Fruit fly (Drosophila melanogaster) whole organism, prepupa: Measurements from ENCODE around the gene mad2.

ENCODE experiments used
- Blimp-1 ChIP-seq: fragments of 200-800 bp; sonication (Bioruptor generic); optimal IDR thresholded peaks from 3 replicates; lab custom pipeline; 2017; ENCODE audit warnings: missing biosample characterization, missing genetic modification characterization, mild to moderate bottlenecking, moderate library complexity, missing genetic modification reagents
- CG6276 ChIP-seq: fragments of 200-800 bp; sonication (Bioruptor generic); optimal IDR thresholded peaks from 2 replicates; lab custom pipeline; 2017; ENCODE audit warnings: missing biosample characterization, mild to moderate bottlenecking, missing genetic modification characterization
- CG6854 ChIP-seq: fragments of 200-800 bp; sonication (Bioruptor generic); optimal IDR thresholded peaks from 2 replicates; lab custom pipeline; 2017; ENCODE audit warnings: missing biosample characterization, mild to moderate bottlenecking, missing genetic modification characterization
- CG9139 ChIP-seq: fragments of 200-800 bp; sonication (Bioruptor generic); optimal IDR thresholded peaks from 3 replicates; lab custom pipeline; 2017; ENCODE audit warnings: missing biosample characterization, mild to moderate bottlenecking, missing genetic modification characterization
- Gug ChIP-seq: fragments of 200-800 bp; sonication (Bioruptor generic); IDR thresholded peaks from 2 replicates; pipeline ENCODE4 v1.3.6; 2022; ENCODE audit warnings: missing biosample characterization, missing genetic modification characterization
- Sox14 ChIP-seq: fragments of 200-800 bp; sonication (Bioruptor generic); optimal IDR thresholded peaks from 3 replicates; lab custom pipeline; 2016; ENCODE audit warnings: missing biosample characterization, missing genetic modification characterization
- achi ChIP-seq: fragments of 200-800 bp; sonication (Bioruptor generic); optimal IDR thresholded peaks from 3 replicates; lab custom pipeline; 2016; ENCODE audit warnings: missing biosample characterization, missing genetic modification characterization
- dac ChIP-seq: fragments of 200-800 bp; sonication (Bioruptor generic); optimal IDR thresholded peaks from 2 replicates; lab custom pipeline; 2017; ENCODE audit warnings: missing biosample characterization, mild to moderate bottlenecking, missing genetic modification characterization
- eg ChIP-seq: fragments of 200-800 bp; sonication (Bioruptor generic); IDR thresholded peaks from 3 replicates; pipeline ENCODE4 v1.3.6; 2022; ENCODE audit warnings: missing biosample characterization, missing genetic modification characterization
- esn ChIP-seq: fragments of 200-800 bp; sonication (Bioruptor generic); optimal IDR thresholded peaks from 2 replicates; lab custom pipeline; 2016; ENCODE audit warnings: missing biosample characterization, mild to moderate bottlenecking, missing genetic modification characterization, moderate library complexity
- net ChIP-seq: fragments of 200-800 bp; sonication (Bioruptor generic); optimal IDR thresholded peaks from 3 replicates; lab custom pipeline; 2016; ENCODE audit warnings: missing biosample characterization, missing genetic modification characterization
- ss ChIP-seq, 2 experiments: fragments of 200-800 bp; sonication (Bioruptor generic); optimal IDR thresholded peaks; 2 replicates in 1 of 2; 3 replicates in 1 of 2; lab custom pipeline; 2017 to 2018; ENCODE audit warnings: mild to moderate bottlenecking in 2 of 2, missing biosample characterization in 2 of 2, missing genetic modification characterization in 2 of 2, moderate library complexity in 1 of 2
- topi ChIP-seq: fragments of 200-800 bp; sonication (Bioruptor generic); optimal IDR thresholded peaks from 3 replicates; lab custom pipeline; 2016; ENCODE audit warnings: missing biosample characterization, missing genetic modification characterization
- vri ChIP-seq: fragments of 200-800 bp; sonication (Bioruptor generic); optimal IDR thresholded peaks from 3 replicates; lab custom pipeline; 2016; ENCODE audit warnings: missing biosample characterization, mild to moderate bottlenecking, missing genetic modification characterization

- TF ChIP-seq Gug (GFP tag; lab: Robert Waterston, UW) (no peak), Sox14 (GFP tag; lab: Kevin White, UChicago) (no peak), net (GFP tag; lab: Kevin White, UChicago) (no peak), Blimp-1 (GFP tag; lab: Kevin White, UChicago) (no peak), CG9139 (no peak), CG6276 (GFP tag; lab: Kevin White, UChicago) (no peak), CG6854 (GFP tag; lab: Kevin White, UChicago) (no peak), dac (GFP tag; lab: Kevin White, UChicago) (no peak), ss (GFP tag; optimal IDR thresholded peaks at IDR 0.05; lab: Kevin White, UChicago) (no peak), achi (GFP tag; lab: Kevin White, UChicago) (no peak), esn (GFP tag; lab: Kevin White, UChicago) (no peak), topi (no peak), eg (no peak), vri (GFP tag; lab: Kevin White, UChicago) (no peak)
Observed at dm6 chr3L:5820793-5821192, 7.9 kb upstream of the mad2 start.
